Worm (Caenorhabditis elegans): ENCODE data around the gene T19D12.2.
A peak's percentile ranks its signal among the peaks of the same experiment; 100 is the strongest.

T19D12.2 gene

ce11 chrII:6683663-6684285, 22.6 kb downstream of the T19D12.2 start, which contains the start of gene gyf-1 (continued):
- TF ChIP-seq nhr-111 (GFP tag; optimal IDR thresholded peaks at IDR 0.05): no peak
- no peak for TF ChIP-seq ztf-11 (tag; optimal IDR thresholded peaks at IDR 0.05)
- TF ChIP-seq lin-29 (GFP tag; IDR thresholded peaks at IDR 0.05): no peak
- TF ChIP-seq mxl-3 (GFP tag; optimal IDR thresholded peaks at IDR 0.05): peak; percentile 79
- no peak for TF ChIP-seq ceh-82 (tag; optimal IDR thresholded peaks at IDR 0.05)
- TF ChIP-seq ama-1 (optimal IDR thresholded peaks at IDR 0.05): peak; percentile 19
- no peak for TF ChIP-seq daf-12 (tag; optimal IDR thresholded peaks at IDR 0.05)
- TF ChIP-seq gei-8 (GFP tag; optimal IDR thresholded peaks at IDR 0.05): no peak
- no peak for TF ChIP-seq nhr-42 (GFP tag; IDR thresholded peaks at IDR 0.05)
- peak; percentile 23 for TF ChIP-seq rbr-2 (tag; optimal IDR thresholded peaks at IDR 0.05)
- TF ChIP-seq madf-9 (GFP tag; conservative IDR thresholded peaks at IDR 0.05): no peak
- no peak for TF ChIP-seq spr-1 (tag; optimal IDR thresholded peaks at IDR 0.05)
- peak; percentile 24 for TF ChIP-seq dpl-1 (GFP tag; optimal IDR thresholded peaks at IDR 0.05)
- no peak for TF ChIP-seq tra-1 (GFP tag; IDR thresholded peaks at IDR 0.05)
- no peak for TF ChIP-seq lir-3 (tag; optimal IDR thresholded peaks at IDR 0.05)
- TF ChIP-seq ztf-7 (tag; optimal IDR thresholded peaks at IDR 0.05): no peak
- TF ChIP-seq nhr-25 (tag; optimal IDR thresholded peaks at IDR 0.05; ENCODE audit: borderline replicate concordance, insufficient read depth): no peak
- no peak for TF ChIP-seq daf-19 (GFP tag; conservative IDR thresholded peaks at IDR 0.05)
- no peak for TF ChIP-seq lin-15B (tag; optimal IDR thresholded peaks at IDR 0.05)
- TF ChIP-seq nhr-76 (tag; optimal IDR thresholded peaks at IDR 0.05): no peak
- peak; percentile 69 for TF ChIP-seq hlh-11 (tag; optimal IDR thresholded peaks at IDR 0.05)
- TF ChIP-seq fkh-10 (GFP tag; optimal IDR thresholded peaks at IDR 0.05): no peak
- no peak for TF ChIP-seq F10B5.3 (tag; optimal IDR thresholded peaks at IDR 0.05)
- TF ChIP-seq T26A8.4 (GFP tag; IDR thresholded peaks at IDR 0.05): no peak
- peak; percentile 30 for TF ChIP-seq pqm-1 (tag; optimal IDR thresholded peaks at IDR 0.05)

ce11 chrII:6685964-6686363, 24.8 kb downstream of the T19D12.2 start:
- TF ChIP-seq daf-16 (GFP tag; optimal IDR thresholded peaks at IDR 0.05) (no peak), daf-16 (tag; optimal IDR thresholded peaks at IDR 0.05) (no peak), lin-39 (tag; optimal IDR thresholded peaks at IDR 0.05) (no peak), hif-1 (tag; optimal IDR thresholded peaks at IDR 0.05) (no peak), Y105C5A.15 (GFP tag; IDR thresholded peaks at IDR 0.05) (no peak), ceh-32 (tag; optimal IDR thresholded peaks at IDR 0.05; ENCODE audit: poor library complexity) (no peak), zfp-2 (tag; optimal IDR thresholded peaks at IDR 0.05) (no peak), set-16 (GFP tag; IDR thresholded peaks at IDR 0.05) (peak; percentile 67; the same call in 1 of the 2 replicates), mxl-2 (GFP tag; conservative IDR thresholded peaks at IDR 0.05) (no peak), tag-97 (GFP tag; IDR thresholded peaks at IDR 0.05) (no peak), snpc-1.2 (GFP tag; IDR thresholded peaks at IDR 0.05) (no peak), aha-1 (tag) (peak; percentile 65), lin-29 (GFP tag; IDR thresholded peaks at IDR 0.05) (no peak), T20F7.1 (GFP tag; optimal IDR thresholded peaks at IDR 0.05) (no peak), egl-27 (tag; optimal IDR thresholded peaks at IDR 0.05) (no peak)

ce11 chrII:6689088-6689487, 28.0 kb downstream of the T19D12.2 start:
- no peak for TF ChIP-seq ZK337.2 (GFP tag; IDR thresholded peaks at IDR 0.05)
- TF ChIP-seq spr-3 (GFP tag; optimal IDR thresholded peaks at IDR 0.05): no peak
- no peak for TF ChIP-seq ztf-11 (tag; optimal IDR thresholded peaks at IDR 0.05)
- TF ChIP-seq lsy-2 (tag; optimal IDR thresholded peaks at IDR 0.05): peak in 1 of 2 experiments; percentile 0
- no peak for TF ChIP-seq nhr-25 (tag; optimal IDR thresholded peaks at IDR 0.05; ENCODE audit: borderline replicate concordance, insufficient read depth)
- TF ChIP-seq lir-3 (tag; optimal IDR thresholded peaks at IDR 0.05): no peak
- no peak for TF ChIP-seq duxl-1 (tag; optimal IDR thresholded peaks at IDR 0.05; ENCODE audit: poor library complexity)
- TF ChIP-seq nhr-11 (tag; optimal IDR thresholded peaks at IDR 0.05): no peak
- TF ChIP-seq ceh-82 (tag; optimal IDR thresholded peaks at IDR 0.05): no peak
- no peak for TF ChIP-seq T26A8.4 (GFP tag; IDR thresholded peaks at IDR 0.05)
- no peak for TF ChIP-seq arid-1 (GFP tag; conservative IDR thresholded peaks at IDR 0.05)
- peak; percentile 51 for TF ChIP-seq hlh-30 (tag; optimal IDR thresholded peaks at IDR 0.05; ENCODE audit: insufficient read depth)
- peak; percentile 37 for TF ChIP-seq aha-1 (tag)
